Worm (Caenorhabditis elegans) whole organism, young adult: ENCODE results near the gene gst-7.

Experiments
- B0336.3 ChIP-seq: fragments of 200-800 bp; sonication (Bioruptor generic); IDR thresholded peaks from 2 replicates; pipeline ENCODE4 v1.3.6; 2022; ENCODE audit warnings: missing genetic modification characterization, missing compliant biosample characterization
- C17E4.6 ChIP-seq: fragments of 200-800 bp; sonication (Bioruptor generic); IDR thresholded peaks from 2 replicates; pipeline ENCODE4 v1.3.6; 2022; ENCODE audit warnings: missing genetic modification reagents, missing genetic modification characterization, missing compliant biosample characterization
- F10E7.11 ChIP-seq: sonication (generic microtip); optimal IDR thresholded peaks from 2 replicates; lab custom pipeline; 2017; ENCODE audit warnings: mild to moderate bottlenecking, missing genetic modification characterization, moderate library complexity, missing compliant biosample characterization
- F39B2.1 ChIP-seq: fragments of 200-800 bp; sonication (Bioruptor generic); IDR thresholded peaks from 2 replicates; pipeline ENCODE4 v1.3.6; 2022; ENCODE audit warnings: missing genetic modification reagents, missing genetic modification characterization, missing compliant biosample characterization
- F57C9.4 ChIP-seq: sonication (generic microtip); optimal IDR thresholded peaks from 2 replicates; lab custom pipeline; 2017; ENCODE audit warnings: mild to moderate bottlenecking, missing genetic modification characterization, missing compliant biosample characterization
- T26A5.8 ChIP-seq: sonication (generic microtip); optimal IDR thresholded peaks from 2 replicates; lab custom pipeline; 2016; ENCODE audit warnings: missing genetic modification characterization, missing compliant biosample characterization
- Y53G8AR.9 ChIP-seq: fragments of 200-800 bp; sonication (Bioruptor generic); conservative IDR thresholded peaks from 2 replicates; pipeline ENCODE4 v1.3.6; 2022; ENCODE audit warnings: missing genetic modification reagents, missing genetic modification characterization, missing compliant biosample characterization
- ama-1 ChIP-seq, 3 experiments: fragments of 150-350 bp in 1 of 3; sonication (generic microtip) in 2 of 3; optimal IDR thresholded peaks; 2 replicates each; lab custom pipeline; 2014 to 2018; ENCODE audit warnings: missing biosample characterization in 2 of 3, missing genetic modification characterization in 2 of 3, missing genetic modification reagents in 2 of 3
- atf-7 ChIP-seq: sonication (generic microtip); optimal IDR thresholded peaks from 2 replicates; lab custom pipeline; 2017; ENCODE audit warnings: mild to moderate bottlenecking, missing genetic modification characterization, missing compliant biosample characterization
- athp-1 ChIP-seq: sonication (generic microtip); optimal IDR thresholded peaks from 2 replicates; lab custom pipeline; 2017; ENCODE audit warnings: mild to moderate bottlenecking, missing genetic modification characterization, missing compliant biosample characterization
- cebp-1 ChIP-seq, 2 experiments: fragments of 200-800 bp in 1 of 2; sonication (Bioruptor generic) in 1 of 2; sonication (generic microtip) in 1 of 2; IDR thresholded peaks in 1 of 2; optimal IDR thresholded peaks in 1 of 2; 2 replicates each; pipeline versions ENCODE4 v1.3.6 to Lab custom; 2017 to 2022; ENCODE audit warnings: missing compliant biosample characterization in 2 of 2, missing genetic modification characterization in 2 of 2, mild to moderate bottlenecking in 1 of 2, missing genetic modification reagents in 1 of 2, moderate library complexity in 1 of 2
- cebp-2 ChIP-seq: fragments of 200-800 bp; sonication (Bioruptor generic); IDR thresholded peaks from 2 replicates; pipeline ENCODE4 v1.3.6; 2022; ENCODE audit warnings: missing genetic modification characterization, missing compliant biosample characterization
- egl-44 ChIP-seq: fragments of 200-800 bp; sonication (Bioruptor generic); IDR thresholded peaks from 2 replicates; pipeline ENCODE4 v1.3.6; 2022; ENCODE audit warnings: missing genetic modification reagents, missing genetic modification characterization, missing compliant biosample characterization
- egrh-3 ChIP-seq: fragments of 200-800 bp; sonication (Bioruptor generic); IDR thresholded peaks from 2 replicates; pipeline ENCODE4 v1.3.6; 2022; ENCODE audit warnings: missing genetic modification reagents, missing genetic modification characterization, missing compliant biosample characterization
- ekl-4 ChIP-seq: fragments of 200-800 bp; sonication (Bioruptor generic); IDR thresholded peaks from 2 replicates; pipeline ENCODE4 v1.3.6; 2022; ENCODE audit warnings: missing genetic modification reagents, missing genetic modification characterization, missing compliant biosample characterization
- fkh-3 ChIP-seq: sonication (generic microtip); optimal IDR thresholded peaks from 2 replicates; lab custom pipeline; 2016; ENCODE audit warnings: mild to moderate bottlenecking, missing genetic modification characterization, missing compliant biosample characterization
- hmg-1.2 ChIP-seq: fragments of 200-800 bp; sonication (Bioruptor generic); IDR thresholded peaks from 2 replicates; pipeline ENCODE4 v1.3.6; 2022; ENCODE audit warnings: missing genetic modification reagents, missing genetic modification characterization, missing compliant biosample characterization
- let-526 ChIP-seq: fragments of 200-800 bp; sonication (Bioruptor generic); IDR thresholded peaks from 2 replicates; pipeline ENCODE4 v1.3.6; 2022; ENCODE audit warnings: missing genetic modification reagents, missing genetic modification characterization, missing compliant biosample characterization
- let-607 ChIP-seq, 2 experiments: fragments of 200-800 bp in 1 of 2; sonication (Bioruptor generic) in 1 of 2; sonication (generic microtip) in 1 of 2; optimal IDR thresholded peaks; 2 replicates each; lab custom pipeline; 2016 to 2018; ENCODE audit warnings: mild to moderate bottlenecking in 2 of 2, missing compliant biosample characterization in 2 of 2, missing genetic modification characterization in 2 of 2, moderate library complexity in 2 of 2, missing genotype in 1 of 2
- lin-40 ChIP-seq: sonication (generic microtip); optimal IDR thresholded peaks from 2 replicates; lab custom pipeline; 2016; ENCODE audit warnings: missing genetic modification characterization, mild to moderate bottlenecking, missing compliant biosample characterization, missing genotype, missing genetic modification reagents
- madf-3 ChIP-seq: fragments of 200-800 bp; sonication (Bioruptor generic); IDR thresholded peaks from 2 replicates; pipeline ENCODE4 v1.3.6; 2022; ENCODE audit warnings: missing genetic modification reagents, missing genetic modification characterization, missing compliant biosample characterization
- madf-6 ChIP-seq: fragments of 200-800 bp; sonication (Bioruptor generic); IDR thresholded peaks from 2 replicates; pipeline ENCODE4 v1.3.6; 2022; ENCODE audit warnings: missing genetic modification reagents, missing genetic modification characterization, missing compliant biosample characterization
- mcd-1 ChIP-seq: fragments of 200-800 bp; sonication (Bioruptor generic); IDR thresholded peaks from 2 replicates; pipeline ENCODE4 v1.3.6; 2022; ENCODE audit warnings: missing genetic modification reagents, missing genetic modification characterization, missing compliant biosample characterization
- mxl-1 ChIP-seq: sonication (generic microtip); optimal IDR thresholded peaks from 2 replicates; lab custom pipeline; 2016; ENCODE audit warnings: missing genetic modification characterization, missing compliant biosample characterization
- nfyb-1 ChIP-seq: fragments of 200-800 bp; sonication (Bioruptor generic); IDR thresholded peaks from 2 replicates; pipeline ENCODE4 v1.3.6; 2022; ENCODE audit warnings: missing genetic modification reagents, missing genetic modification characterization, missing compliant biosample characterization
- nhr-27 ChIP-seq: fragments of 200-800 bp; sonication (Bioruptor generic); optimal IDR thresholded peaks from 2 replicates; lab custom pipeline; 2018; ENCODE audit warnings: mild to moderate bottlenecking, missing genetic modification characterization, moderate library complexity, missing compliant biosample characterization
- nhr-90 ChIP-seq: sonication (generic microtip); optimal IDR thresholded peaks from 2 replicates; lab custom pipeline; 2016; ENCODE audit warnings: missing genotype, mild to moderate bottlenecking, missing genetic modification characterization, missing compliant biosample characterization
- repo-1 ChIP-seq: sonication (generic microtip); optimal IDR thresholded peaks from 2 replicates; lab custom pipeline; 2017; ENCODE audit warnings: mild to moderate bottlenecking, missing genetic modification characterization, missing compliant biosample characterization
- sdz-38 ChIP-seq: sonication (generic microtip); optimal IDR thresholded peaks from 2 replicates; lab custom pipeline; 2016; ENCODE audit warnings: missing genotype, missing genetic modification characterization, missing compliant biosample characterization
- sea-2 ChIP-seq: fragments of 200-800 bp; sonication (Bioruptor generic); IDR thresholded peaks from 2 replicates; pipeline ENCODE4 v1.3.6; 2022; ENCODE audit warnings: missing genetic modification characterization, missing compliant biosample characterization
- tlf-1 ChIP-seq: fragments of 200-800 bp; sonication (Bioruptor generic); optimal IDR thresholded peaks from 2 replicates; lab custom pipeline; 2018; ENCODE audit warnings: mild to moderate bottlenecking, missing genetic modification characterization, missing compliant biosample characterization
- zfh-2 ChIP-seq: fragments of 200-800 bp; sonication (Bioruptor generic); conservative IDR thresholded peaks from 2 replicates; pipeline ENCODE4 v1.3.6; 2022; ENCODE audit warnings: missing genetic modification reagents, missing genetic modification characterization, missing compliant biosample characterization
- ztf-18 ChIP-seq: sonication (generic microtip); optimal IDR thresholded peaks from 2 replicates; lab custom pipeline; 2016; ENCODE audit warnings: missing genotype, mild to moderate bottlenecking, missing genetic modification characterization, missing compliant biosample characterization
- ztf-28 ChIP-seq: fragments of 200-800 bp; sonication (Bioruptor generic); IDR thresholded peaks from 2 replicates; pipeline ENCODE4 v1.3.6; 2022; ENCODE audit warnings: missing genetic modification reagents, missing genetic modification characterization, missing compliant biosample characterization

Gene gst-7

ce11 chrII:4857086-4857485 is 24.8 kb upstream of the gst-7 start (continued):
- TF ChIP-seq nhr-27 (no peak), sea-2 (GFP tag; lab: Robert Waterston, UW) (no peak)

ce11 chrII:4857873-4858364 is 23.9 kb upstream of the gst-7 start, which contains the start of gene F11G11.5:
Gene F11G11.5, plus strand, starts transcription at chrII:4857923.
- no peak for TF ChIP-seq F57C9.4 (tag; lab: Kevin White, UChicago)
- TF ChIP-seq nhr-90 (tag; lab: Kevin White, UChicago): peak; percentile 19
- TF ChIP-seq lin-40 (tag; lab: Kevin White, UChicago): no peak
- TF ChIP-seq tlf-1 (GFP tag; lab: Kevin White, UChicago): peak; percentile 16
- TF ChIP-seq cebp-1 (GFP tag; IDR thresholded peaks at IDR 0.05; lab: Robert Waterston, UW): no peak
- peak; percentile 24 for TF ChIP-seq cebp-1 (tag; optimal IDR thresholded peaks at IDR 0.05; lab: Kevin White, UChicago)
- peak; percentile 32 for TF ChIP-seq repo-1 (tag; lab: Kevin White, UChicago)
- peak in 1 of 2 experiments; percentile 21 for TF ChIP-seq let-607 (tag; optimal IDR thresholded peaks at IDR 0.05; lab: Kevin White, UChicago)
- no peak for TF ChIP-seq let-526 (GFP tag; lab: Robert Waterston, UW)
- TF ChIP-seq ekl-4: peak; percentile 35; the same call in 1 of the 2 replicates
- 0 out of 2 replicates have a peak, but pooled peaks have one; percentile 3 for TF ChIP-seq madf-3
- TF ChIP-seq mxl-1 (tag; lab: Kevin White, UChicago): no peak
- TF ChIP-seq ama-1 (optimal IDR thresholded peaks at IDR 0.05; lab: Kevin White, UChicago): peak; percentile 7
- no peak for TF ChIP-seq ama-1 (GFP tag; optimal IDR thresholded peaks at IDR 0.05; lab: Kevin White, UChicago)
- TF ChIP-seq hmg-1.2 (GFP tag; lab: Robert Waterston, UW): 0 out of 2 replicates have a peak, but pooled peaks have one; percentile 13
- TF ChIP-seq athp-1 (tag; lab: Kevin White, UChicago): peak; percentile 48
- peak; percentile 40 for TF ChIP-seq fkh-3 (tag; lab: Kevin White, UChicago)
- TF ChIP-seq F10E7.11 (tag; lab: Kevin White, UChicago): no peak
- TF ChIP-seq madf-6: 0 out of 2 replicates have a peak, but pooled peaks have one; percentile 22
- peak; percentile 26; the same call in 1 of the 2 replicates for TF ChIP-seq egrh-3
- 0 out of 2 replicates have a peak, but pooled peaks have one; percentile 47 for TF ChIP-seq cebp-2
- peak; percentile 86 for TF ChIP-seq zfh-2 (GFP tag; lab: Robert Waterston, UW)
- TF ChIP-seq ztf-28 (GFP tag; lab: Robert Waterston, UW): 0 out of 2 replicates have a peak, but pooled peaks have one; percentile 16
- TF ChIP-seq C17E4.6 (GFP tag; lab: Robert Waterston, UW): no peak
- TF ChIP-seq B0336.3 (GFP tag; lab: Robert Waterston, UW): peak; percentile 59; the same call in 1 of the 2 replicates
- TF ChIP-seq sea-2 (GFP tag; lab: Robert Waterston, UW): no peak
- TF ChIP-seq nfyb-1 (GFP tag; lab: Robert Waterston, UW): peak; percentile 75; the same call in 1 of the 2 replicates
- peak; percentile 8 for TF ChIP-seq atf-7 (tag; lab: Kevin White, UChicago)
- no peak for TF ChIP-seq T26A5.8
- TF ChIP-seq mcd-1: peak; percentile 41; the same call in 1 of the 2 replicates
- no peak for TF ChIP-seq egl-44 (GFP tag; lab: Robert Waterston, UW)

ce11 chrII:4858906-4859411 is 22.9 kb upstream of the gst-7 start:
- peak; percentile 20 for TF ChIP-seq ztf-18 (tag; lab: Kevin White, UChicago)
- 0 out of 2 replicates have a peak, but pooled peaks have one; percentile 14 for TF ChIP-seq Y53G8AR.9 (GFP tag; lab: Robert Waterston, UW)
- no peak for TF ChIP-seq cebp-1 (GFP tag; IDR thresholded peaks at IDR 0.05; lab: Robert Waterston, UW)
- peak; percentile 52 for TF ChIP-seq cebp-1 (tag; optimal IDR thresholded peaks at IDR 0.05; lab: Kevin White, UChicago)
- TF ChIP-seq F39B2.1: no peak
- no peak for TF ChIP-seq sdz-38
